Worm (Caenorhabditis elegans): ENCODE results near the gene dot-1.5.

Gene dot-1.5

ce11 chrX:1960895-1961715, 43.8 kb downstream of the dot-1.5 start:
- TF ChIP-seq unc-62 (GFP tag; optimal IDR thresholded peaks at IDR 0.05), result no peak

ce11 chrX:1962273-1962672, 45.0 kb downstream of the dot-1.5 start, which contains the start of gene F52D2.7:
F52D2.7 (plus strand) TSS chrX:1962573.
- TF ChIP-seq unc-62 (GFP tag; optimal IDR thresholded peaks at IDR 0.05), result no peak

- TF ChIP-seq unc-62 (GFP tag; optimal IDR thresholded peaks at IDR 0.05), result no peak
These were observed 47.1 kb downstream of the dot-1.5 start for ce11 chrX:1964411-1964810.

- TF ChIP-seq unc-62 (GFP tag; optimal IDR thresholded peaks at IDR 0.05), result no peak
These were observed 47.6 kb downstream of the dot-1.5 start for ce11 chrX:1964828-1965227.
